Worm (Caenorhabditis elegans): ENCODE measurements around the gene H38K22.9.
A peak's percentile ranks its signal among the peaks of the same experiment; 100 is the strongest.

H38K22.9 gene

ce11 chrIII:4323120-4323519 is 839 bp upstream of the H38K22.9 start (continued):
- TF ChIP-seq dve-1 (tag; optimal IDR thresholded peaks at IDR 0.05; ENCODE audit: insufficient read depth) (no peak), madf-9 (GFP tag; conservative IDR thresholded peaks at IDR 0.05) (no peak), ztf-7 (tag; optimal IDR thresholded peaks at IDR 0.05) (no peak), F49E8.2 (tag; optimal IDR thresholded peaks at IDR 0.05; ENCODE audit: borderline replicate concordance) (no peak), madf-5 (GFP tag; IDR thresholded peaks at IDR 0.05) (no peak)

- TF ChIP-seq lsy-2 (tag; optimal IDR thresholded peaks at IDR 0.05) (no peak), aha-1 (tag) (peak; percentile 8), unc-62 (GFP tag; optimal IDR thresholded peaks at IDR 0.05 in 1 of 2) (peak in 1 of 2 experiments; percentile 17), unc-62 (tag; optimal IDR thresholded peaks at IDR 0.05) (no peak), jun-1 (tag; optimal IDR thresholded peaks at IDR 0.05) (no peak), nhr-28 (tag; optimal IDR thresholded peaks at IDR 0.05) (peak; percentile 65), tra-1 (GFP tag; IDR thresholded peaks at IDR 0.05) (no peak), hlh-11 (tag; optimal IDR thresholded peaks at IDR 0.05) (peak; percentile 10), arid-1 (GFP tag; conservative IDR thresholded peaks at IDR 0.05) (no peak), zip-11 (GFP tag; IDR thresholded peaks at IDR 0.05) (no peak), sdz-12 (GFP tag; optimal IDR thresholded peaks at IDR 0.05) (no peak), pha-4 (GFP tag; IDR thresholded peaks at IDR 0.05) (no peak), pha-4 (tag; optimal IDR thresholded peaks at IDR 0.05) (no peak), D1046.2 (GFP tag; IDR thresholded peaks at IDR 0.05) (no peak), mxl-3 (GFP tag; optimal IDR thresholded peaks at IDR 0.05) (peak; percentile 42), nhr-111 (GFP tag; optimal IDR thresholded peaks at IDR 0.05) (no peak), set-16 (GFP tag; IDR thresholded peaks at IDR 0.05) (no peak), mdl-1 (tag; optimal IDR thresholded peaks at IDR 0.05) (peak in 1 of 2 experiments; percentile 15)
These were observed 4.4 kb downstream of the H38K22.9 start for ce11 chrIII:4328208-4328987.

- TF ChIP-seq saeg-2 (GFP tag; IDR thresholded peaks at IDR 0.05): no peak
- TF ChIP-seq nhr-77 (tag; optimal IDR thresholded peaks at IDR 0.05): no peak
- no peak for TF ChIP-seq cey-2 (tag; optimal IDR thresholded peaks at IDR 0.05; ENCODE audit: borderline replicate concordance, insufficient read depth)
- TF ChIP-seq ces-1 (GFP tag; optimal IDR thresholded peaks at IDR 0.05): no peak
These were observed 7.0 kb downstream of the H38K22.9 start, which contains the start of gene gly-6 for ce11 chrIII:4330984-4331383. Gene gly-6 (minus strand): TSS chrIII:4331228.

DNA sequence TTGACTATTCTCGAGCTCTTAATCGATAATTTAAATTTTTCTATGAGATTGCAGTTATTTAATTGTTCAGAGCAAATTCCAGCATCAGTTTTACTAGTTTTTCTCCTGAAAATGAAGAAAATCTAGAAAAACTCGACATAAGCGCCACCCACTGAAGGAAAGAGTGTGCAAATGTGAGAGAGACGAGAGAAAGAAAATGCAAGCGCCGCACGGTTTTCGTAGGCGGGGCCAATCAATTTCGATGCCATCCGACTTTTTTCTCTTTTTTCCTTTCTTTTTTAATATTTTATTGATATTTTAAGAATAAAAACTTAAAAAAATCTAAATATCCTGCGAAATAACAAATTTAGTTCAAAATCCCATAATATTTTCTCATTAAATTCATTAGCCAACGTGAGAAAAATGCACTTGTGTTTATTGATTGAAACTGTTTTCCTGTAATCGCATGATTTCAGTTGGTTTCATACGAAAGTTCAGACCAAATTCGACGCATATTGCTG is 8.6 kb downstream of the H38K22.9 start, which contains the start of gene cdk-12:
TSS of gene cdk-12 (plus strand) at position 450 of the 500 bp plus-strand sequence.
- TF ChIP-seq ceh-62 (tag; optimal IDR thresholded peaks at IDR 0.05): no peak
- TF ChIP-seq madf-9 (GFP tag; conservative IDR thresholded peaks at IDR 0.05): no peak
- TF ChIP-seq cey-2 (tag; optimal IDR thresholded peaks at IDR 0.05; ENCODE audit: borderline replicate concordance, insufficient read depth): no peak
- TF ChIP-seq pha-4 (GFP tag; IDR thresholded peaks at IDR 0.05): no peak
- TF ChIP-seq pha-4 (tag; optimal IDR thresholded peaks at IDR 0.05): peak; percentile 12
- no peak for TF ChIP-seq tra-1 (GFP tag; IDR thresholded peaks at IDR 0.05)
- peak; percentile 45 for TF ChIP-seq dpl-1 (GFP tag; optimal IDR thresholded peaks at IDR 0.05)
- TF ChIP-seq mes-2 (tag; optimal IDR thresholded peaks at IDR 0.05; ENCODE audit: poor library complexity, severe bottlenecking): peak; percentile 76
- no peak for TF ChIP-seq arid-1 (GFP tag; conservative IDR thresholded peaks at IDR 0.05)
- no peak for TF ChIP-seq php-3 (GFP tag; IDR thresholded peaks at IDR 0.05)
- no peak for TF ChIP-seq nhr-77 (tag; optimal IDR thresholded peaks at IDR 0.05)
- TF ChIP-seq dmd-6 (GFP tag; IDR thresholded peaks at IDR 0.05): no peak
- no peak for TF ChIP-seq dmd-9 (GFP tag; IDR thresholded peaks at IDR 0.05)
- TF ChIP-seq snpc-1.2 (GFP tag; IDR thresholded peaks at IDR 0.05): no peak
- no peak for TF ChIP-seq ama-1 (optimal IDR thresholded peaks at IDR 0.05)
- no peak for TF ChIP-seq egl-27 (tag; optimal IDR thresholded peaks at IDR 0.05)
- no peak for TF ChIP-seq ztf-11 (tag; optimal IDR thresholded peaks at IDR 0.05)
- TF ChIP-seq hlh-11 (tag; optimal IDR thresholded peaks at IDR 0.05): peak; percentile 32
- no peak for TF ChIP-seq unc-39 (tag; optimal IDR thresholded peaks at IDR 0.05)
- TF ChIP-seq nhr-237 (tag; optimal IDR thresholded peaks at IDR 0.05): no peak
- TF ChIP-seq F44E2.7 (GFP tag; IDR thresholded peaks at IDR 0.05): no peak
- no peak for TF ChIP-seq pqm-1 (tag; optimal IDR thresholded peaks at IDR 0.05)
- TF ChIP-seq zip-2 (tag; optimal IDR thresholded peaks at IDR 0.05): no peak
- TF ChIP-seq dve-1 (tag; optimal IDR thresholded peaks at IDR 0.05; ENCODE audit: insufficient read depth): peak; percentile 49
- peak; percentile 42 for TF ChIP-seq mep-1 (tag; optimal IDR thresholded peaks at IDR 0.05)
- TF ChIP-seq hmg-1.1 (GFP tag; IDR thresholded peaks at IDR 0.05): no peak
- TF ChIP-seq skn-1 (tag; optimal IDR thresholded peaks at IDR 0.05): no peak

Measured in whole organism, L4 larva.